Fruit fly (Drosophila melanogaster) whole organism, prepupa: ENCODE data around the gene Traf-like.

Experiments
- Blimp-1 ChIP-seq: fragments of 200-800 bp; sonication (Bioruptor generic); optimal IDR thresholded peaks from 3 replicates; lab custom pipeline; 2017; ENCODE audit warnings: missing biosample characterization, missing genetic modification characterization, mild to moderate bottlenecking, moderate library complexity, missing genetic modification reagents
- CG10669 ChIP-seq: fragments of 200-800 bp; sonication (Bioruptor generic); optimal IDR thresholded peaks from 3 replicates; lab custom pipeline; 2018; ENCODE audit warnings: missing biosample characterization, mild to moderate bottlenecking, missing genetic modification characterization, moderate library complexity
- CG11902 ChIP-seq: fragments of 200-800 bp; sonication (Bioruptor generic); optimal IDR thresholded peaks from 3 replicates; lab custom pipeline; 2016; ENCODE audit warnings: missing biosample characterization, missing genetic modification characterization
- CG15336 ChIP-seq: fragments of 200-800 bp; sonication (Bioruptor generic); IDR thresholded peaks from 2 replicates; pipeline ENCODE4 v1.3.6; 2022; ENCODE audit warnings: missing biosample characterization, missing genetic modification characterization
- CG1621 ChIP-seq: fragments of 200-800 bp; sonication (Bioruptor generic); optimal IDR thresholded peaks from 3 replicates; lab custom pipeline; 2018; ENCODE audit warnings: missing biosample characterization, mild to moderate bottlenecking, missing genetic modification characterization
- CG3032 ChIP-seq: fragments of 200-800 bp; optimal IDR thresholded peaks from 2 replicates; lab custom pipeline; 2019; ENCODE audit warnings: missing biosample characterization, mild to moderate bottlenecking, missing genetic modification characterization, moderate library complexity
- CG31627 ChIP-seq: fragments of 200-800 bp; sonication (Bioruptor generic); optimal IDR thresholded peaks from 3 replicates; lab custom pipeline; 2016; ENCODE audit warnings: missing biosample characterization, missing genetic modification characterization
- CG34406 ChIP-seq: fragments of 200-800 bp; sonication (Bioruptor generic); optimal IDR thresholded peaks from 3 replicates; lab custom pipeline; 2016; ENCODE audit warnings: missing biosample characterization, missing genetic modification characterization
- CG3919 ChIP-seq: fragments of 200-800 bp; sonication (Bioruptor generic); optimal IDR thresholded peaks from 3 replicates; lab custom pipeline; 2016; ENCODE audit warnings: missing biosample characterization, missing genetic modification characterization
- CG4318 ChIP-seq: fragments of 200-800 bp; sonication (Bioruptor generic); optimal IDR thresholded peaks from 3 replicates; lab custom pipeline; 2017; ENCODE audit warnings: missing biosample characterization, mild to moderate bottlenecking, missing genetic modification characterization
- CG6792 ChIP-seq: fragments of 200-800 bp; sonication (Bioruptor generic); optimal IDR thresholded peaks from 3 replicates; lab custom pipeline; 2016; ENCODE audit warnings: missing biosample characterization, missing genetic modification characterization
- CG6854 ChIP-seq: fragments of 200-800 bp; sonication (Bioruptor generic); optimal IDR thresholded peaks from 2 replicates; lab custom pipeline; 2017; ENCODE audit warnings: missing biosample characterization, mild to moderate bottlenecking, missing genetic modification characterization
- CG7368 ChIP-seq: fragments of 200-800 bp; sonication (Bioruptor generic); optimal IDR thresholded peaks from 3 replicates; lab custom pipeline; 2016; ENCODE audit warnings: missing biosample characterization, missing genetic modification characterization
- CG8119 ChIP-seq: fragments of 200-800 bp; sonication (Bioruptor generic); IDR thresholded peaks from 3 replicates; pipeline ENCODE4 v1.3.6; 2022; ENCODE audit warnings: missing biosample characterization, missing genetic modification characterization
- CG8632 ChIP-seq: fragments of 200-800 bp; sonication (Bioruptor generic); optimal IDR thresholded peaks from 3 replicates; lab custom pipeline; 2016; ENCODE audit warnings: missing biosample characterization, missing genetic modification characterization
- CG9139 ChIP-seq: fragments of 200-800 bp; sonication (Bioruptor generic); optimal IDR thresholded peaks from 3 replicates; lab custom pipeline; 2017; ENCODE audit warnings: missing biosample characterization, mild to moderate bottlenecking, missing genetic modification characterization
- Eip78C ChIP-seq: fragments of 200-800 bp; sonication (Bioruptor generic); peaks from one replicate; lab custom pipeline; 2016; ENCODE audit warnings: missing biosample characterization, missing genetic modification characterization
- Eip93F ChIP-seq: fragments of 200-800 bp; sonication (Bioruptor generic); optimal IDR thresholded peaks from 2 replicates; lab custom pipeline; 2016; ENCODE audit warnings: missing biosample characterization, mild to moderate bottlenecking, missing genetic modification characterization
- Gug ChIP-seq: fragments of 200-800 bp; sonication (Bioruptor generic); IDR thresholded peaks from 2 replicates; pipeline ENCODE4 v1.3.6; 2022; ENCODE audit warnings: missing biosample characterization, missing genetic modification characterization
- Hr4 ChIP-seq: fragments of 200-800 bp; sonication (Bioruptor generic); optimal IDR thresholded peaks from 3 replicates; lab custom pipeline; 2016; ENCODE audit warnings: missing biosample characterization, missing genetic modification characterization
- Lpt ChIP-seq: fragments of 200-800 bp; sonication (Bioruptor generic); optimal IDR thresholded peaks from 3 replicates; lab custom pipeline; 2016; ENCODE audit warnings: missing biosample characterization, missing genetic modification characterization
- Met ChIP-seq: fragments of 200-800 bp; sonication (Bioruptor generic); optimal IDR thresholded peaks from 3 replicates; lab custom pipeline; 2016; ENCODE audit warnings: missing biosample characterization, missing genetic modification characterization
- Smox ChIP-seq: fragments of 200-800 bp; sonication (Bioruptor generic); optimal IDR thresholded peaks from 3 replicates; lab custom pipeline; 2016; ENCODE audit warnings: missing biosample characterization, missing genetic modification characterization
- Sox14 ChIP-seq: fragments of 200-800 bp; sonication (Bioruptor generic); optimal IDR thresholded peaks from 3 replicates; lab custom pipeline; 2016; ENCODE audit warnings: missing biosample characterization, missing genetic modification characterization
- achi ChIP-seq: fragments of 200-800 bp; sonication (Bioruptor generic); optimal IDR thresholded peaks from 3 replicates; lab custom pipeline; 2016; ENCODE audit warnings: missing biosample characterization, missing genetic modification characterization
- dac ChIP-seq: fragments of 200-800 bp; sonication (Bioruptor generic); optimal IDR thresholded peaks from 2 replicates; lab custom pipeline; 2017; ENCODE audit warnings: missing biosample characterization, mild to moderate bottlenecking, missing genetic modification characterization
- dsx ChIP-seq: fragments of 200-800 bp; optimal IDR thresholded peaks from 3 replicates; lab custom pipeline; 2019; ENCODE audit warnings: missing biosample characterization, mild to moderate bottlenecking, missing genetic modification characterization, moderate library complexity; ENCODE audit not compliant: poor library complexity, severe bottlenecking
- eg ChIP-seq: fragments of 200-800 bp; sonication (Bioruptor generic); IDR thresholded peaks from 3 replicates; pipeline ENCODE4 v1.3.6; 2022; ENCODE audit warnings: missing biosample characterization, missing genetic modification characterization
- esn ChIP-seq: fragments of 200-800 bp; sonication (Bioruptor generic); optimal IDR thresholded peaks from 2 replicates; lab custom pipeline; 2016; ENCODE audit warnings: missing biosample characterization, mild to moderate bottlenecking, missing genetic modification characterization, moderate library complexity
- fd59A ChIP-seq: fragments of 200-800 bp; sonication (Bioruptor generic); optimal IDR thresholded peaks from 2 replicates; lab custom pipeline; 2017; ENCODE audit warnings: missing biosample characterization, mild to moderate bottlenecking, missing genetic modification characterization, missing genetic modification reagents
- fd85E ChIP-seq: fragments of 200-800 bp; sonication (Bioruptor generic); optimal IDR thresholded peaks from 3 replicates; lab custom pipeline; 2016; ENCODE audit warnings: missing biosample characterization, missing genetic modification characterization
- fkh ChIP-seq: fragments of 200-800 bp; sonication (Bioruptor generic); optimal IDR thresholded peaks from 3 replicates; lab custom pipeline; 2017; ENCODE audit warnings: missing biosample characterization, mild to moderate bottlenecking, missing genetic modification characterization, moderate library complexity
- lz ChIP-seq: fragments of 200-800 bp; sonication (Bioruptor generic); optimal IDR thresholded peaks from 3 replicates; lab custom pipeline; 2016; ENCODE audit warnings: missing biosample characterization, missing genetic modification characterization
- spab ChIP-seq: fragments of 200-800 bp; sonication (Bioruptor generic); optimal IDR thresholded peaks from 2 replicates; lab custom pipeline; 2017; ENCODE audit warnings: missing biosample characterization, mild to moderate bottlenecking, missing genetic modification characterization, missing genetic modification reagents
- ss ChIP-seq, 2 experiments: fragments of 200-800 bp; sonication (Bioruptor generic); optimal IDR thresholded peaks; 2 replicates in 1 of 2; 3 replicates in 1 of 2; lab custom pipeline; 2017 to 2018; ENCODE audit warnings: mild to moderate bottlenecking in 2 of 2, missing biosample characterization in 2 of 2, missing genetic modification characterization in 2 of 2, moderate library complexity in 1 of 2
- svp ChIP-seq: fragments of 200-800 bp; sonication (Bioruptor generic); peaks from one replicate; lab custom pipeline; 2016; ENCODE audit warnings: missing biosample characterization, missing genetic modification characterization
- topi ChIP-seq: fragments of 200-800 bp; sonication (Bioruptor generic); optimal IDR thresholded peaks from 3 replicates; lab custom pipeline; 2016; ENCODE audit warnings: missing biosample characterization, missing genetic modification characterization

Gene Traf-like

DNA sequence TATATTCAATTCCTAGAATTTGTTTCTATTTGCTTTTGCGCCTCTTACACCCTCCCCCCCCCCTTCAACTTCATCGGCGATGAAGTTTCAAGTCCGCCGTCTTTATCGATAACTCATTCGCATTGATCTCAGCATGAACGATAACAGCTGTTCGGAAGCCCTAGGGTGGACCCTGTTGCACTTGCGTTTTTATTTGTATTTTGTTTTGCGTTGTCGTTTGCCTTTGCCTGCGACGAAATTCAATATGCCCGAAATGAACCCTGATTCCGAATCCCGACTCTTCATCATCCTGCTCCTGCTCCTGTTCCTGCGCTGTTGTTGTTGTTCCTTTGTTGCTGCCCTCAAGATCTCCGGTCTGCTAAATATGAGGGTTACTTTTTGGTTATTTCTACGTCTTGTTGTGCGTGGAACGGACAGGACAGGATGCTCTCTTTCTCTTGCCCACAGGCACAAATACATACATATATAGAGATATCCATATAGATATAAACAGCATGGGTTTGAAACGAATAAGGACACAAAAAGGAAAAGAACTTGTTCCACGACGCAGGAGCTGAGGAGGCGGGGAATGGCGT, 11.7 kb downstream of the Traf-like start (continued):
- no peak for TF ChIP-seq fkh (GFP tag; lab: Kevin White, UChicago)
- peak; percentile 49 for TF ChIP-seq svp

DNA sequence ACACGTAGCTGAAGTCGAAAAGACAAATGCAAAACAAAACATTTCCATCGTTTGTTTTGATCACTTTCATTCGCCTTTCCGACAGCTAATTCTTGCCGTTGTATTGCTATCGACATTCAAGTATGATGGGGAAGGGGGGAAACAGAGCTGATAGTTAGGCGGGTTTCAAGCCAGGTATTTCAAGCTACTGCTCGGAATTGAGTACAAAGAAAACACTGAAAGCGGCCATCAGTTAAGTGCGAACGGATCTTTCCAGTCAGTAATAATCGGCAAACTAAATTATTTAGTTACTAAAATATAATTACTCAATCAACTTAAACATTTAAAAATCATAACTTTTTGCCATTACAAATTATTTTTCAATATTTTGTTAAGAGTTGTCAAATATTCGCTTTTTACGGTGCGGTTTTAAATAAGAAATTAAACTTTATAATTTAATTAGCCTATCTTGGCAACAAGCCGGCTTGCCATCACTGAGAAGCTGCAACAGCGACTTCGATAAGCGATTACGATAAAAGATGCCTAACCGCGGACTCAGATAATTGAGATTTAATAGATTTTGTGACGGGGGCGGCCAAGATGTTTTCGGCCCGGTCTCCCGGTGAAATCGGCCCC, 13.0 kb downstream of the Traf-like start:
- TF ChIP-seq esn (peak; percentile 33), Blimp-1 (GFP tag; lab: Kevin White, UChicago) (no peak), CG15336 (GFP tag; lab: Robert Waterston, UW) (no peak)

DNA sequence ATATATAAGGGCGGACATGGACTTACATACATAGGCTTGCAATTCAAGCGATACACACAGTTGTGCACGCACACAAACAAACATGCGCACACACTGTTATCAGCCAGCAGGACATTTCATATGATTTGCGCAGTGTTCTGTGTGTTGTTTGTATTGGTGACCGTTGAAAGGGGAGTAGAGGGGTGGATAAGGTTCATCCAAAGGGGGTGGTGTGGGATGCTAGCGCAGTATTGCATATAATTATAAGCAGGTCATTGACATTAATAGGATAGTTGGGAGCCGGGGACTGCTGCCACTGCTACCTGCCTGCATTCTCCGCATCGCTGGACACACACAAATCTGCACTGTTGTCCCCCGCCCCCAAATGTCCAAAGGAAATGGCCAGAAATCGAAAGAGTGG, 13.6 kb downstream of the Traf-like start:
- TF ChIP-seq CG3919 (GFP tag; lab: Kevin White, UChicago), result no peak
- TF ChIP-seq CG8119 (GFP tag; lab: Robert Waterston, UW), result no peak
- TF ChIP-seq Met (GFP tag; lab: Kevin White, UChicago), result no peak
- no peak for TF ChIP-seq CG7368 (GFP tag; lab: Kevin White, UChicago)
- TF ChIP-seq topi (GFP tag; lab: Kevin White, UChicago), result no peak
- TF ChIP-seq CG10669 (GFP tag; lab: Kevin White, UChicago), result no peak
- TF ChIP-seq ss (GFP tag; optimal IDR thresholded peaks at IDR 0.05; lab: Kevin White, UChicago), result no peak
- no peak for TF ChIP-seq Sox14
- no peak for TF ChIP-seq CG8632
- no peak for TF ChIP-seq CG4318 (GFP tag; lab: Kevin White, UChicago)
- TF ChIP-seq Smox (GFP tag; lab: Kevin White, UChicago), result no peak
- no peak for TF ChIP-seq Hr4 (GFP tag; lab: Kevin White, UChicago)
- TF ChIP-seq CG6854, result no peak
- TF ChIP-seq Gug, result no peak
- TF ChIP-seq CG1621 (tag; lab: Kevin White, UChicago), result no peak
- TF ChIP-seq CG11902, result no peak
- TF ChIP-seq fd59A (GFP tag; lab: Kevin White, UChicago), result no peak

DNA sequence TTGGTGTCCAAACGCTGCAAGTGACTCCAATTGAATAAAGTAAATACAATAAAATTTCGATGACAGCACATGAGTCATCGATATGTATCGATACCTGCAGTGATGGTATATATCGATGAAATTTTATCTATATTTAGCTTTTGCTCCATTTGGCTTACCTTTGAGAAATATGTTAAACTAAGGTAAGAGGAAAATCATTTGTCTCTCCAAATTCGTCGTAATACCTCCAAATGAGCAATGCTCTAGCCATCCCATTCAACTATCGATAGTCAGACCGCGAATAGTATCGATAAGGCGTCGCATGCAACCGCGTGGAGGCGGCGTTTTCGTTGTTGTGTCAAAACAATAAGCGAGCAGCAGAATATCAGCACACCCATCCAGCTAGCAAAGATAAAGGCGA, 26.4 kb downstream of the Traf-like start, which contains the start of the genes Cdc50 and rngo:
Gene Cdc50 (minus strand): TSS at position 52 of the 400 bp plus-strand sequence.
Gene rngo (plus strand): TSS at position 189 of the 400 bp plus-strand sequence.
- TF ChIP-seq CG6792, result no peak
- TF ChIP-seq Eip93F (GFP tag; lab: Kevin White, UChicago), result no peak
- peak; percentile 57 for TF ChIP-seq lz (GFP tag; lab: Kevin White, UChicago)
- peak; percentile 21 for TF ChIP-seq CG3032 (tag; lab: Kevin White, UChicago)
- no peak for TF ChIP-seq achi (GFP tag; lab: Kevin White, UChicago)
- TF ChIP-seq esn, result peak; percentile 52
- peak; percentile 32 for TF ChIP-seq CG31627 (GFP tag; lab: Kevin White, UChicago)
- TF ChIP-seq eg, result no peak
- TF ChIP-seq dac (GFP tag; lab: Kevin White, UChicago), result no peak
- no peak for TF ChIP-seq spab
- no peak for TF ChIP-seq CG15336 (GFP tag; lab: Robert Waterston, UW)
- TF ChIP-seq, all 60 proteins: peak for 4

DNA sequence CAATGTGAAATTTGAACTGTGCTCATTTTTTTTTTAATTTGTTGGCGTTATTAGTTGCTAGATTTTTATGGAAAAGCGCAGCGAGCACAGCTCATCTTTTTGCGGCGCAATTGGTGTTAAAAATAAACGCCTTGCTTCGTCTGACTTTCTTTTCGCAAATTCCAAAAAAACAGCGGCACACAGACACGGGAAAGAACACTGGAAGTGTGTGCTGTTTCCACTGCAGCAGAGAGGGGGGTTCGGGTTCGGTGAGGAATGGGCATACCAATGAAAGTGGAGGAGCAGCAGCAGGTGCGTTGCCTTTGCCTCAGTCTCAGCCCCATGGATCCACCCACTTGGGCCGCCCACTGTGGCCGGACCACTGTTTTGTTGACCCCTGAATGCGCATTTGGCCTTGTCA, 27.5 kb downstream of the Traf-like start:
- TF ChIP-seq dsx (GFP tag; lab: Kevin White, UChicago), result no peak
- no peak for TF ChIP-seq Lpt (GFP tag; lab: Kevin White, UChicago)
- no peak for TF ChIP-seq Eip93F (GFP tag; lab: Kevin White, UChicago)
- peak; percentile 77 for TF ChIP-seq svp
- TF ChIP-seq Eip78C (GFP tag; lab: Kevin White, UChicago), result peak; percentile 28
- TF ChIP-seq CG1621 (tag; lab: Kevin White, UChicago), result no peak
- TF ChIP-seq CG34406, result no peak
- no peak for TF ChIP-seq fd85E (GFP tag; lab: Kevin White, UChicago)
- TF ChIP-seq CG9139 (GFP tag; lab: Kevin White, UChicago), result no peak
- TF ChIP-seq spab, result no peak
- no peak for TF ChIP-seq CG31627 (GFP tag; lab: Kevin White, UChicago)
- no peak for TF ChIP-seq CG8119 (GFP tag; lab: Robert Waterston, UW)
